Worm (Caenorhabditis elegans) whole organism, L3 larva: ENCODE results near the gene F11A5.17.

ENCODE experiments used
- ama-1 ChIP-seq: fragments of 150-350 bp; optimal IDR thresholded peaks from 2 replicates; lab custom pipeline; 2018
- ceh-28 ChIP-seq: fragments of 150-350 bp; optimal IDR thresholded peaks from 2 replicates; lab custom pipeline; 2014; ENCODE audit warnings: missing biosample characterization, missing genetic modification reagents, missing genetic modification characterization
- fos-1 ChIP-seq: fragments of 150-350 bp; optimal IDR thresholded peaks from 2 replicates; lab custom pipeline; 2014; ENCODE audit warnings: missing biosample characterization, missing genetic modification characterization
- jun-1 ChIP-seq: fragments of 150-350 bp; optimal IDR thresholded peaks from 2 replicates; lab custom pipeline; 2014; ENCODE audit warnings: missing biosample characterization, missing genetic modification reagents, missing genetic modification characterization
- lin-39 ChIP-seq: fragments of 150-350 bp; optimal IDR thresholded peaks from 2 replicates; lab custom pipeline; 2018; ENCODE audit warnings: missing biosample characterization, missing genetic modification reagents, missing genetic modification characterization
- nfya-1 ChIP-seq: sonication (generic microtip); optimal IDR thresholded peaks from 2 replicates; lab custom pipeline; 2017; ENCODE audit warnings: missing genetic modification characterization, mild to moderate bottlenecking, missing compliant biosample characterization, antibody characterized with exemption, moderate library complexity; ENCODE audit not compliant: insufficient read depth
- nhr-11 ChIP-seq: fragments of 150-350 bp; optimal IDR thresholded peaks from 2 replicates; lab custom pipeline; 2014; ENCODE audit warnings: missing biosample characterization, missing genetic modification characterization
- nhr-28 ChIP-seq: fragments of 150-350 bp; optimal IDR thresholded peaks from 2 replicates; lab custom pipeline; 2014; ENCODE audit warnings: missing biosample characterization, missing genetic modification characterization
- nhr-77 ChIP-seq: fragments of 150-350 bp; optimal IDR thresholded peaks from 2 replicates; lab custom pipeline; 2014; ENCODE audit warnings: missing biosample characterization, missing genetic modification characterization
- sea-2 ChIP-seq: fragments of 150-350 bp; sonication (generic microtip); optimal IDR thresholded peaks from 4 replicates; lab custom pipeline; 2014; ENCODE audit warnings: missing biosample characterization, missing genetic modification reagents, missing genetic modification characterization
- snpc-4 ChIP-seq: fragments of 150-350 bp; optimal IDR thresholded peaks from 2 replicates; lab custom pipeline; 2014; ENCODE audit warnings: missing biosample characterization, missing genetic modification characterization
- unc-62 ChIP-seq: fragments of 150-350 bp; sonication (generic microtip); optimal IDR thresholded peaks from 4 replicates; lab custom pipeline; 2014; ENCODE audit warnings: missing biosample characterization, missing genetic modification reagents, missing genetic modification characterization
- zag-1 ChIP-seq: fragments of 150-350 bp; optimal IDR thresholded peaks from 2 replicates; lab custom pipeline; 2014; ENCODE audit warnings: missing biosample characterization, missing genetic modification characterization

DNA sequence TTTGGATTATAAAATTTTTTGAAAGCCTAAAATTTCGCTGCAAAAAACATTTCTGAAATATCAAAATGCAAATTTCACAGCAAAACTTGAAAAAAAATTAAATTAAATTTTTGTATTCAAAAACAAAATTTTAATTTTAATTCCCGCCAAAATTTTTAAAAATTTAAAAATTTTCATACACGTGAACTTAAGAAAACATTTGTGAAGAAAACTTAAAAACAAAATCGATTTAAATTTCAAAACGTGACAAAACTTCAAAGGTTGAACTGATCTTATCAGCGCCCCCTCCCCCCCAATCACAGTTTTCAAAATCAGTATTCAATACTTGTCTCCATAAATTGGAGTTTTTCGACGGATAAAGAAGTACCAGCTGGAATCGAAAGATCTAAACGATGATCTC lies 35.4 kb downstream of the F11A5.17 start, which contains the start of gene F21H7.5:
- no peak for TF ChIP-seq zag-1 (tag; lab: Kevin White, UChicago)
- no peak for TF ChIP-seq nfya-1
- TF ChIP-seq fos-1, result no peak
- TF ChIP-seq nhr-11 (tag; lab: Kevin White, UChicago), result no peak
- no peak for TF ChIP-seq nhr-77 (tag; lab: Kevin White, UChicago)
- no peak for TF ChIP-seq sea-2
- no peak for TF ChIP-seq ceh-28 (tag; lab: Kevin White, UChicago)
- TF ChIP-seq ama-1 (lab: Kevin White, UChicago), result no peak
- TF ChIP-seq lin-39 (tag; lab: Kevin White, UChicago), result no peak
- no peak for TF ChIP-seq nhr-28 (tag; lab: Kevin White, UChicago)
- no peak for TF ChIP-seq jun-1 (tag; lab: Kevin White, UChicago)
- no peak for TF ChIP-seq unc-62 (GFP tag; lab: Kevin White, UChicago)
- TF ChIP-seq snpc-4 (tag; lab: Kevin White, UChicago), result no peak
